Worm (Caenorhabditis elegans) whole organism, L2 larva: ENCODE data around the gene gbh-1.

ENCODE experiments used
- C34F6.9 ChIP-seq: fragments of 150-350 bp; optimal IDR thresholded peaks from 2 replicates; lab custom pipeline; 2014; ENCODE audit warnings: missing biosample characterization, missing genetic modification characterization
- R02D3.7 ChIP-seq: fragments of 150-350 bp; optimal IDR thresholded peaks from 2 replicates; lab custom pipeline; 2014; ENCODE audit warnings: missing biosample characterization, missing genetic modification characterization
- Y55F3AM.14 ChIP-seq: fragments of 200-800 bp; sonication (Bioruptor generic); optimal IDR thresholded peaks from 2 replicates; lab custom pipeline; 2018; ENCODE audit warnings: mild to moderate bottlenecking, missing genetic modification characterization, missing compliant biosample characterization
- ZK546.5 ChIP-seq: sonication (generic microtip); optimal IDR thresholded peaks from 2 replicates; lab custom pipeline; 2017; ENCODE audit warnings: missing biosample characterization, missing genetic modification characterization
- alr-1 ChIP-seq: fragments of 150-350 bp; optimal IDR thresholded peaks from 2 replicates; lab custom pipeline; 2014; ENCODE audit warnings: missing biosample characterization, missing genetic modification characterization
- aly-2 ChIP-seq: fragments of 150-350 bp; optimal IDR thresholded peaks from 2 replicates; lab custom pipeline; 2014; ENCODE audit warnings: missing biosample characterization, missing genetic modification characterization
- ama-1 ChIP-seq: fragments of 150-350 bp; optimal IDR thresholded peaks from 2 replicates; lab custom pipeline; 2018; ENCODE audit warnings: inconsistent platforms
- blmp-1 ChIP-seq: sonication (generic microtip); optimal IDR thresholded peaks from 2 replicates; lab custom pipeline; 2017; ENCODE audit warnings: missing genetic modification characterization, mild to moderate bottlenecking, missing compliant biosample characterization, antibody characterized with exemption, moderate library complexity; ENCODE audit not compliant: insufficient read depth
- ceh-82 ChIP-seq: fragments of 150-350 bp; optimal IDR thresholded peaks from 2 replicates; lab custom pipeline; 2014; ENCODE audit warnings: missing biosample characterization, missing genetic modification characterization
- egl-27 ChIP-seq: sonication (generic microtip); optimal IDR thresholded peaks from 3 replicates; lab custom pipeline; 2017; ENCODE audit warnings: missing biosample characterization, missing genetic modification reagents, missing genetic modification characterization
- gmeb-1 ChIP-seq: fragments of 150-350 bp; optimal IDR thresholded peaks from 2 replicates; lab custom pipeline; 2014; ENCODE audit warnings: missing biosample characterization, missing genetic modification characterization
- lin-11 ChIP-seq: fragments of 150-350 bp; sonication (generic microtip); optimal IDR thresholded peaks from 2 replicates; lab custom pipeline; 2014; ENCODE audit warnings: missing biosample characterization, missing genetic modification characterization, inconsistent platforms, mixed read lengths
- lin-39 ChIP-seq: fragments of 150-350 bp; optimal IDR thresholded peaks from 2 replicates; lab custom pipeline; 2014; ENCODE audit warnings: missing biosample characterization, missing genetic modification reagents, missing genetic modification characterization
- mab-5 ChIP-seq: fragments of 150-350 bp; optimal IDR thresholded peaks from 2 replicates; lab custom pipeline; 2014; ENCODE audit warnings: missing biosample characterization, missing genetic modification characterization
- mbf-1 ChIP-seq: sonication (generic microtip); optimal IDR thresholded peaks from 2 replicates; lab custom pipeline; 2017; ENCODE audit warnings: missing biosample characterization, missing genetic modification characterization
- nhr-10 ChIP-seq: sonication (generic microtip); optimal IDR thresholded peaks from 2 replicates; lab custom pipeline; 2017; ENCODE audit warnings: missing biosample characterization, missing genetic modification characterization
- nhr-11 ChIP-seq: fragments of 150-350 bp; optimal IDR thresholded peaks from 2 replicates; lab custom pipeline; 2014; ENCODE audit warnings: missing biosample characterization, missing genetic modification characterization
- nhr-12 ChIP-seq: fragments of 150-350 bp; optimal IDR thresholded peaks from 2 replicates; lab custom pipeline; 2014; ENCODE audit warnings: missing biosample characterization, missing genetic modification characterization
- nhr-129 ChIP-seq: fragments of 150-350 bp; optimal IDR thresholded peaks from 2 replicates; lab custom pipeline; 2014; ENCODE audit warnings: missing biosample characterization, missing genetic modification characterization
- nhr-21 ChIP-seq: fragments of 150-350 bp; optimal IDR thresholded peaks from 2 replicates; lab custom pipeline; 2014; ENCODE audit warnings: missing biosample characterization, missing genetic modification characterization
- nhr-23 ChIP-seq: fragments of 150-350 bp; optimal IDR thresholded peaks from 2 replicates; lab custom pipeline; 2014; ENCODE audit warnings: missing biosample characterization, missing genetic modification reagents, missing genetic modification characterization
- nhr-25 ChIP-seq: fragments of 150-350 bp; sonication (generic microtip); optimal IDR thresholded peaks from 3 replicates; lab custom pipeline; 2014; ENCODE audit warnings: missing biosample characterization, missing genetic modification characterization
- nhr-77 ChIP-seq: fragments of 150-350 bp; optimal IDR thresholded peaks from 2 replicates; lab custom pipeline; 2014; ENCODE audit warnings: missing biosample characterization, missing genetic modification characterization
- sem-4 ChIP-seq: fragments of 150-350 bp; optimal IDR thresholded peaks from 2 replicates; lab custom pipeline; 2014; ENCODE audit warnings: missing biosample characterization, missing genetic modification reagents, missing genetic modification characterization
- skn-1 ChIP-seq: sonication (generic microtip); optimal IDR thresholded peaks from 2 replicates; lab custom pipeline; 2017; ENCODE audit warnings: missing biosample characterization, missing genetic modification characterization
- sma-9 ChIP-seq, 2 experiments: fragments of 150-350 bp in 1 of 2; sonication (generic microtip) in 1 of 2; optimal IDR thresholded peaks; 2 replicates each; lab custom pipeline; 2014 to 2016; ENCODE audit warnings: missing genetic modification characterization in 2 of 2, mild to moderate bottlenecking in 1 of 2, missing biosample characterization in 1 of 2, missing compliant biosample characterization in 1 of 2, missing genetic modification reagents in 1 of 2, moderate library complexity in 1 of 2
- snpc-4 ChIP-seq: fragments of 150-350 bp; optimal IDR thresholded peaks from 2 replicates; lab custom pipeline; 2014; ENCODE audit warnings: missing biosample characterization, missing genetic modification characterization
- unc-39 ChIP-seq: fragments of 150-350 bp; optimal IDR thresholded peaks from 2 replicates; lab custom pipeline; 2014; ENCODE audit warnings: missing biosample characterization, missing genetic modification characterization
- unc-55 ChIP-seq: fragments of 150-350 bp; sonication (generic microtip); optimal IDR thresholded peaks from 3 replicates; lab custom pipeline; 2014; ENCODE audit warnings: missing biosample characterization, missing genetic modification reagents, missing genetic modification characterization
- unc-62 ChIP-seq: fragments of 150-350 bp; optimal IDR thresholded peaks from 2 replicates; lab custom pipeline; 2014; ENCODE audit warnings: missing biosample characterization, missing genetic modification reagents, missing genetic modification characterization
- ztf-1 ChIP-seq: fragments of 200-800 bp; sonication (Bioruptor generic); conservative IDR thresholded peaks from 2 replicates; pipeline ENCODE4 v1.3.6; 2022; ENCODE audit warnings: missing genetic modification characterization, missing compliant biosample characterization
- ztf-11 ChIP-seq: sonication (generic microtip); optimal IDR thresholded peaks from 2 replicates; lab custom pipeline; 2017; ENCODE audit warnings: missing biosample characterization, missing genetic modification characterization
- ztf-4 ChIP-seq: fragments of 150-350 bp; optimal IDR thresholded peaks from 2 replicates; lab custom pipeline; 2014; ENCODE audit warnings: missing biosample characterization, missing genetic modification characterization

The gbh-1 gene

ce11 chrII:10723069-10723468, 29.5 kb upstream of the gbh-1 start, which contains the start of gene C09G5.14:
Gene C09G5.14 (minus strand): TSS chrII:10723169.
- TF ChIP-seq mab-5 (tag; lab: Kevin White, UChicago) (no peak), unc-39 (no peak), sem-4 (tag; lab: Kevin White, UChicago) (no peak), C34F6.9 (tag; lab: Kevin White, UChicago) (no peak), sma-9 (GFP tag; optimal IDR thresholded peaks at IDR 0.05; lab: Kevin White, UChicago) (no peak), sma-9 (tag; optimal IDR thresholded peaks at IDR 0.05; lab: Kevin White, UChicago) (no peak), nhr-129 (no peak), ztf-1 (GFP tag; lab: Robert Waterston, UW) (no peak), egl-27 (tag; lab: Kevin White, UChicago) (no peak), lin-11 (tag; lab: Kevin White, UChicago) (no peak), unc-55 (GFP tag; lab: Kevin White, UChicago) (no peak)

ce11 chrII:10719931-10720330, 26.3 kb upstream of the gbh-1 start, which contains the start of gene mks-5:
Gene mks-5 (plus strand): TSS chrII:10720231.
- TF ChIP-seq egl-27 (tag; lab: Kevin White, UChicago) (no peak), nhr-21 (tag; lab: Kevin White, UChicago) (no peak), ztf-11 (no peak), ama-1 (lab: Kevin White, UChicago) (no peak), alr-1 (no peak)

ce11 chrII:10717124-10717523, 23.5 kb upstream of the gbh-1 start, which contains the start of gene C09G5.13:
Gene C09G5.13 (plus strand): TSS chrII:10717424.
- no peak for TF ChIP-seq nhr-129
- TF ChIP-seq nhr-25 (tag; lab: Kevin White, UChicago) = no peak
- TF ChIP-seq ztf-4 (tag; lab: Kevin White, UChicago) = no peak
- no peak for TF ChIP-seq nhr-11 (tag; lab: Kevin White, UChicago)
- TF ChIP-seq mbf-1 (tag; lab: Kevin White, UChicago) = no peak
- TF ChIP-seq gmeb-1 (tag; lab: Kevin White, UChicago) = no peak

ce11 chrII:10714262-10714933, 20.8 kb upstream of the gbh-1 start, which contains the start of the genes dph-2 and C09G5.7:
Gene dph-2 (minus strand): TSS chrII:10714297.
Gene C09G5.7 (plus strand): TSS chrII:10714883.
- TF ChIP-seq ama-1 (lab: Kevin White, UChicago) = no peak
- peak; percentile 88 for TF ChIP-seq gmeb-1 (tag; lab: Kevin White, UChicago)
- no peak for TF ChIP-seq unc-62 (GFP tag; lab: Kevin White, UChicago)
- no peak for TF ChIP-seq lin-39 (tag; lab: Kevin White, UChicago)
- TF ChIP-seq snpc-4 (tag; lab: Kevin White, UChicago) = no peak
- TF ChIP-seq nhr-129 = no peak
- no peak for TF ChIP-seq aly-2 (tag; lab: Kevin White, UChicago)
- TF ChIP-seq lin-11 (tag; lab: Kevin White, UChicago) = no peak
- no peak for TF ChIP-seq nhr-23
- TF ChIP-seq skn-1 (tag; lab: Kevin White, UChicago) = no peak
- no peak for TF ChIP-seq ztf-4 (tag; lab: Kevin White, UChicago)
- no peak for TF ChIP-seq nhr-77
- peak; percentile 40 for TF ChIP-seq C34F6.9 (tag; lab: Kevin White, UChicago)

ce11 chrII:10708660-10709059, 15.1 kb upstream of the gbh-1 start, which contains the start of gene bli-1:
Gene bli-1 (plus strand): TSS chrII:10708960.
- TF ChIP-seq nhr-11 (tag; lab: Kevin White, UChicago) = no peak
- TF ChIP-seq, all 48 proteins: peak for 0

ce11 chrII:10707439-10708096, 14.0 kb upstream of the gbh-1 start:
- TF ChIP-seq nhr-129 = no peak
- TF ChIP-seq nhr-25 (tag; lab: Kevin White, UChicago) = no peak
- no peak for TF ChIP-seq mab-5 (tag; lab: Kevin White, UChicago)
- no peak for TF ChIP-seq ceh-82
- no peak for TF ChIP-seq Y55F3AM.14 (GFP tag; lab: Kevin White, UChicago)
- no peak for TF ChIP-seq nhr-77
- no peak for TF ChIP-seq nhr-11 (tag; lab: Kevin White, UChicago)
- TF ChIP-seq blmp-1 (tag; lab: Kevin White, UChicago) = no peak
- no peak for TF ChIP-seq nhr-10 (tag; lab: Kevin White, UChicago)
- TF ChIP-seq ZK546.5 (tag; lab: Kevin White, UChicago) = no peak
- no peak for TF ChIP-seq R02D3.7 (tag; lab: Kevin White, UChicago)
- TF ChIP-seq nhr-12 (tag; lab: Kevin White, UChicago) = no peak
- TF ChIP-seq ama-1 (lab: Kevin White, UChicago) = no peak
- no peak for TF ChIP-seq lin-11 (tag; lab: Kevin White, UChicago)
